Fruit fly (Drosophila melanogaster): ENCODE results near the gene Dred.
A peak's percentile ranks its signal among the peaks of the same experiment; 100 is the strongest.

Gene Dred

dm6 chr3L:19518232-19518631 is 25.8 kb downstream of the Dred start, which contains the start of gene Cpr76Ba:
Gene Cpr76Ba, minus strand, starts transcription at chr3L:19518332.
- no peak for TF ChIP-seq noc (tag; optimal IDR thresholded peaks at IDR 0.05)

dm6 chr3L:19516547-19516946 is 27.5 kb downstream of the Dred start:
- no peak for TF ChIP-seq noc (tag; optimal IDR thresholded peaks at IDR 0.05)

- TF ChIP-seq noc (tag; optimal IDR thresholded peaks at IDR 0.05), result no peak
Observed at dm6 chr3L:19512672-19513071, 31.3 kb downstream of the Dred start.

- peak; percentile 71 for TF ChIP-seq noc (tag; optimal IDR thresholded peaks at IDR 0.05)
Observed at dm6 chr3L:19504719-19505118, 39.3 kb downstream of the Dred start.

- TF ChIP-seq noc (tag; optimal IDR thresholded peaks at IDR 0.05), result no peak
Observed at dm6 chr3L:19503770-19504169, 40.2 kb downstream of the Dred start, which contains the start of gene CG9452. Gene CG9452, minus strand, starts transcription at chr3L:19503870.

- TF ChIP-seq noc (tag; optimal IDR thresholded peaks at IDR 0.05), result peak; percentile 20
Observed at dm6 chr3L:19500698-19501097, 43.3 kb downstream of the Dred start, which contains the start of gene CG9451. Gene CG9451, minus strand, starts transcription at chr3L:19500798.

dm6 chr3L:19499334-19499733 is 44.7 kb downstream of the Dred start:
- TF ChIP-seq noc (tag; optimal IDR thresholded peaks at IDR 0.05), result no peak

- TF ChIP-seq noc (tag; optimal IDR thresholded peaks at IDR 0.05), result no peak
Observed at dm6 chr3L:19497623-19498022, 46.4 kb downstream of the Dred start, which contains the start of gene CG9449. Gene CG9449, minus strand, starts transcription at chr3L:19497723.

- TF ChIP-seq noc (tag; optimal IDR thresholded peaks at IDR 0.05), result no peak
Observed at dm6 chr3L:19497135-19497534, 46.9 kb downstream of the Dred start.

- TF ChIP-seq noc (tag; optimal IDR thresholded peaks at IDR 0.05), result no peak
Observed at dm6 chr3L:19496600-19496999, 47.4 kb downstream of the Dred start.

- peak; percentile 40 for TF ChIP-seq noc (tag; optimal IDR thresholded peaks at IDR 0.05)
Observed at dm6 chr3L:19495991-19496588, 47.9 kb downstream of the Dred start.

dm6 chr3L:19494954-19495353 is 49.1 kb downstream of the Dred start:
- peak; percentile 11 for TF ChIP-seq noc (tag; optimal IDR thresholded peaks at IDR 0.05)

Data from whole organism, larva.